Worm (Caenorhabditis elegans) whole organism, L2 larva: ENCODE measurements around the gene Y105C5B.8.

Experiments
- C34F6.9 ChIP-seq: fragments of 150-350 bp; optimal IDR thresholded peaks from 2 replicates; lab custom pipeline; 2014; ENCODE audit warnings: missing biosample characterization, missing genetic modification characterization
- Y55F3AM.14 ChIP-seq: fragments of 200-800 bp; sonication (Bioruptor generic); optimal IDR thresholded peaks from 2 replicates; lab custom pipeline; 2018; ENCODE audit warnings: mild to moderate bottlenecking, missing genetic modification characterization, missing compliant biosample characterization
- ZK546.5 ChIP-seq: sonication (generic microtip); optimal IDR thresholded peaks from 2 replicates; lab custom pipeline; 2017; ENCODE audit warnings: missing biosample characterization, missing genetic modification characterization
- alr-1 ChIP-seq: fragments of 150-350 bp; optimal IDR thresholded peaks from 2 replicates; lab custom pipeline; 2014; ENCODE audit warnings: missing biosample characterization, missing genetic modification characterization
- aly-2 ChIP-seq: fragments of 150-350 bp; optimal IDR thresholded peaks from 2 replicates; lab custom pipeline; 2014; ENCODE audit warnings: missing biosample characterization, missing genetic modification characterization
- ama-1 ChIP-seq: fragments of 150-350 bp; optimal IDR thresholded peaks from 2 replicates; lab custom pipeline; 2018; ENCODE audit warnings: inconsistent platforms
- blmp-1 ChIP-seq: sonication (generic microtip); optimal IDR thresholded peaks from 2 replicates; lab custom pipeline; 2017; ENCODE audit warnings: missing genetic modification characterization, mild to moderate bottlenecking, missing compliant biosample characterization, antibody characterized with exemption, moderate library complexity; ENCODE audit not compliant: insufficient read depth
- ceh-16 ChIP-seq: fragments of 150-350 bp; optimal IDR thresholded peaks from 2 replicates; lab custom pipeline; 2014; ENCODE audit warnings: missing biosample characterization, missing genetic modification characterization
- ceh-82 ChIP-seq: fragments of 150-350 bp; optimal IDR thresholded peaks from 2 replicates; lab custom pipeline; 2014; ENCODE audit warnings: missing biosample characterization, missing genetic modification characterization
- crh-2 ChIP-seq: sonication (generic microtip); optimal IDR thresholded peaks from 2 replicates; lab custom pipeline; 2017; ENCODE audit warnings: missing biosample characterization, missing genetic modification characterization
- dmd-4 ChIP-seq: sonication (generic microtip); optimal IDR thresholded peaks from 2 replicates; lab custom pipeline; 2017; ENCODE audit warnings: missing biosample characterization, missing genetic modification characterization
- egl-27 ChIP-seq: sonication (generic microtip); optimal IDR thresholded peaks from 3 replicates; lab custom pipeline; 2017; ENCODE audit warnings: missing biosample characterization, missing genetic modification reagents, missing genetic modification characterization
- fos-1 ChIP-seq: fragments of 150-350 bp; optimal IDR thresholded peaks from 2 replicates; lab custom pipeline; 2014; ENCODE audit warnings: missing biosample characterization, missing genetic modification characterization
- lin-13 ChIP-seq: fragments of 150-350 bp; optimal IDR thresholded peaks from 2 replicates; lab custom pipeline; 2014; ENCODE audit warnings: missing biosample characterization, missing genetic modification reagents, missing genetic modification characterization
- lsy-2 ChIP-seq, 2 experiments: fragments of 150-350 bp in 1 of 2; sonication (generic microtip) in 1 of 2; optimal IDR thresholded peaks; 2 replicates each; lab custom pipeline; 2014 to 2017; ENCODE audit warnings: missing biosample characterization in 2 of 2, missing genetic modification characterization in 2 of 2
- mab-5 ChIP-seq: fragments of 150-350 bp; optimal IDR thresholded peaks from 2 replicates; lab custom pipeline; 2014; ENCODE audit warnings: missing biosample characterization, missing genetic modification characterization
- mbf-1 ChIP-seq: sonication (generic microtip); optimal IDR thresholded peaks from 2 replicates; lab custom pipeline; 2017; ENCODE audit warnings: missing biosample characterization, missing genetic modification characterization
- nhr-11 ChIP-seq: fragments of 150-350 bp; optimal IDR thresholded peaks from 2 replicates; lab custom pipeline; 2014; ENCODE audit warnings: missing biosample characterization, missing genetic modification characterization
- nhr-12 ChIP-seq: fragments of 150-350 bp; optimal IDR thresholded peaks from 2 replicates; lab custom pipeline; 2014; ENCODE audit warnings: missing biosample characterization, missing genetic modification characterization
- nhr-129 ChIP-seq: fragments of 150-350 bp; optimal IDR thresholded peaks from 2 replicates; lab custom pipeline; 2014; ENCODE audit warnings: missing biosample characterization, missing genetic modification characterization
- nhr-21 ChIP-seq: fragments of 150-350 bp; optimal IDR thresholded peaks from 2 replicates; lab custom pipeline; 2014; ENCODE audit warnings: missing biosample characterization, missing genetic modification characterization
- nhr-23 ChIP-seq: fragments of 150-350 bp; optimal IDR thresholded peaks from 2 replicates; lab custom pipeline; 2014; ENCODE audit warnings: missing biosample characterization, missing genetic modification reagents, missing genetic modification characterization
- nhr-237 ChIP-seq: fragments of 150-350 bp; optimal IDR thresholded peaks from 2 replicates; lab custom pipeline; 2014; ENCODE audit warnings: missing biosample characterization, missing genetic modification characterization
- nhr-25 ChIP-seq: fragments of 150-350 bp; sonication (generic microtip); optimal IDR thresholded peaks from 3 replicates; lab custom pipeline; 2014; ENCODE audit warnings: missing biosample characterization, missing genetic modification characterization
- nhr-6 ChIP-seq: fragments of 150-350 bp; optimal IDR thresholded peaks from 2 replicates; lab custom pipeline; 2014; ENCODE audit warnings: missing biosample characterization, missing genetic modification characterization
- nhr-77 ChIP-seq: fragments of 150-350 bp; optimal IDR thresholded peaks from 2 replicates; lab custom pipeline; 2014; ENCODE audit warnings: missing biosample characterization, missing genetic modification characterization
- peb-1 ChIP-seq: fragments of 150-350 bp; optimal IDR thresholded peaks from 2 replicates; lab custom pipeline; 2014; ENCODE audit warnings: missing biosample characterization, missing genetic modification characterization
- sem-4 ChIP-seq: fragments of 150-350 bp; optimal IDR thresholded peaks from 2 replicates; lab custom pipeline; 2014; ENCODE audit warnings: missing biosample characterization, missing genetic modification reagents, missing genetic modification characterization
- sma-9 ChIP-seq, 2 experiments: fragments of 150-350 bp in 1 of 2; sonication (generic microtip) in 1 of 2; optimal IDR thresholded peaks; 2 replicates each; lab custom pipeline; 2014 to 2016; ENCODE audit warnings: missing genetic modification characterization in 2 of 2, mild to moderate bottlenecking in 1 of 2, missing biosample characterization in 1 of 2, missing compliant biosample characterization in 1 of 2, missing genetic modification reagents in 1 of 2, moderate library complexity in 1 of 2
- snpc-4 ChIP-seq: fragments of 150-350 bp; optimal IDR thresholded peaks from 2 replicates; lab custom pipeline; 2014; ENCODE audit warnings: missing biosample characterization, missing genetic modification characterization
- unc-39 ChIP-seq: fragments of 150-350 bp; optimal IDR thresholded peaks from 2 replicates; lab custom pipeline; 2014; ENCODE audit warnings: missing biosample characterization, missing genetic modification characterization
- unc-55 ChIP-seq: fragments of 150-350 bp; sonication (generic microtip); optimal IDR thresholded peaks from 3 replicates; lab custom pipeline; 2014; ENCODE audit warnings: missing biosample characterization, missing genetic modification reagents, missing genetic modification characterization
- unc-62 ChIP-seq: fragments of 150-350 bp; optimal IDR thresholded peaks from 2 replicates; lab custom pipeline; 2014; ENCODE audit warnings: missing biosample characterization, missing genetic modification reagents, missing genetic modification characterization
- zag-1 ChIP-seq: fragments of 150-350 bp; optimal IDR thresholded peaks from 2 replicates; lab custom pipeline; 2014; ENCODE audit warnings: missing biosample characterization, missing genetic modification characterization
- ztf-1 ChIP-seq: fragments of 200-800 bp; sonication (Bioruptor generic); conservative IDR thresholded peaks from 2 replicates; pipeline ENCODE4 v1.3.6; 2022; ENCODE audit warnings: missing genetic modification characterization, missing compliant biosample characterization
- ztf-11 ChIP-seq: sonication (generic microtip); optimal IDR thresholded peaks from 2 replicates; lab custom pipeline; 2017; ENCODE audit warnings: missing biosample characterization, missing genetic modification characterization
- ztf-4 ChIP-seq: fragments of 150-350 bp; optimal IDR thresholded peaks from 2 replicates; lab custom pipeline; 2014; ENCODE audit warnings: missing biosample characterization, missing genetic modification characterization

The Y105C5B.8 gene

DNA sequence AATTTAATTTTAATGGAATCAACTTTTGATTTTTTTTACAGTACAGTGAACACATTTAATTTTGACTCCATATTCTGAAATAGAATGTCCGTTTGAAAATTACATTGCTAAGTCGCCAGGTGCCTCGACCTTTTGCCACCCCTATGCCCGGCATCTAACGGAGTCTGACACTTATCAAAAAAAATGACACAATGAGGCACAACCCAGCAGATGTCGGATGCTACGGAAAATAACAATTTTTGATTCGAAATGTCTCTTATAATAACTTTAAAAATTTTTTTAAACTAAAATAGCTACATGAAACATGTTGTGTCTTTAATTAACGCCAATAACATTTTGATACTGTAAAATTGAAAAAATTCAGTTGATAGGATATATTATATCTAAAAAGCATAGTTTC, 28.7 kb upstream of the Y105C5B.8 start:
- TF ChIP-seq ztf-1 (no peak), nhr-237 (tag; lab: Kevin White, UChicago) (no peak), dmd-4 (tag; lab: Kevin White, UChicago) (no peak), crh-2 (tag; lab: Kevin White, UChicago) (no peak), mab-5 (tag; lab: Kevin White, UChicago) (no peak), unc-39 (tag; lab: Kevin White, UChicago) (no peak), Y55F3AM.14 (no peak), sem-4 (no peak), nhr-77 (tag; lab: Kevin White, UChicago) (no peak), ama-1 (lab: Kevin White, UChicago) (no peak), nhr-12 (no peak), lin-13 (GFP tag; lab: Kevin White, UChicago) (no peak), ztf-4 (no peak), ztf-11 (tag; lab: Kevin White, UChicago) (no peak), nhr-129 (tag; lab: Kevin White, UChicago) (no peak), snpc-4 (tag; lab: Kevin White, UChicago) (no peak), unc-55 (no peak), ceh-16 (tag; lab: Kevin White, UChicago) (no peak), blmp-1 (tag; lab: Kevin White, UChicago) (no peak), nhr-25 (no peak)

DNA sequence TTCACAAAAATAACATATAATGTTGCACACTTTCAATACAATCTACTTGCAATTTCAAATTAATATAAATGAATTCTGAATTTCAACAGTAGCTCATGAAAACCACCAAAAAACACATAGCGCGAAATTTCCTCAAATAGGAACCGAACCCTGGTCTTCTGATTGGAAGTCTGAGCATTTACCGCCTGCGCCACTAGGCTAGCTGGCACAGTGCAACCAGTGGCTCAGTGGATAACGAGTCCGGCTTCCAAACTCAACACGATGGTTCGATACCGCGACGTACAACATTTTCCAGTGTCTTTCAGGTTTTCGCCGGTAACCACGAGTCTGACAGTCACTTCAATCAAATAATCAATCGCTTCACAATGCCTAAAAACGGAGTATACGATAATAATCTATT, 27.0 kb upstream of the Y105C5B.8 start:
- no peak for TF ChIP-seq aly-2
- no peak for TF ChIP-seq Y55F3AM.14
- no peak for TF ChIP-seq nhr-6
- TF ChIP-seq sem-4: no peak
- no peak for TF ChIP-seq blmp-1 (tag; lab: Kevin White, UChicago)
- TF ChIP-seq ceh-82: no peak
- no peak for TF ChIP-seq snpc-4 (tag; lab: Kevin White, UChicago)
- no peak for TF ChIP-seq ZK546.5 (tag; lab: Kevin White, UChicago)
- no peak for TF ChIP-seq egl-27 (tag; lab: Kevin White, UChicago)
- no peak for TF ChIP-seq ztf-4
- TF ChIP-seq nhr-21 (tag; lab: Kevin White, UChicago): no peak
- TF ChIP-seq alr-1: no peak
- TF ChIP-seq zag-1 (tag; lab: Kevin White, UChicago): no peak
- TF ChIP-seq ztf-1: no peak
- TF ChIP-seq unc-62 (GFP tag; lab: Kevin White, UChicago): no peak

DNA sequence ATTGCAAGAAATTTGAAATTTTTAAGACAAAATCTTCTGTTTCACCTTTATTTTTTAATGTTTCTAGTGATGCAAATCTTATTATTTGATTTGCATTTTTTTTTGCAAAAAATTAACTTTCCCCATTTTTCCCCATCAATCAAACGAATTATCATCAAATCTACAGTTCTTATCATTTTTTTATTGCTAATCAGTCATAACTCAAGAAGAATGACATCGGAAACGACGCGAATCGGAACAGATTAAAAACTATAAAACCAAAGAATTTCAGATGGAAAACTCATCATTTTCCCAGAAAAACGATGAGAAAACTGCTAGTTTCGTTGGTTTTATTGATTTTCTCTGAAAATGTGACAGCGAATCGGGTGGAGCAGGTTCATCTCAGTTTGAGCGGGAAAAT, 25.0 kb upstream of the Y105C5B.8 start, which contains the start of gene Y105C5B.15:
Y105C5B.15 (plus strand) TSS at position 297 of the 400 bp plus-strand sequence.
- peak; percentile 67 for TF ChIP-seq fos-1 (tag; lab: Kevin White, UChicago)
- TF ChIP-seq nhr-237 (tag; lab: Kevin White, UChicago): no peak

DNA sequence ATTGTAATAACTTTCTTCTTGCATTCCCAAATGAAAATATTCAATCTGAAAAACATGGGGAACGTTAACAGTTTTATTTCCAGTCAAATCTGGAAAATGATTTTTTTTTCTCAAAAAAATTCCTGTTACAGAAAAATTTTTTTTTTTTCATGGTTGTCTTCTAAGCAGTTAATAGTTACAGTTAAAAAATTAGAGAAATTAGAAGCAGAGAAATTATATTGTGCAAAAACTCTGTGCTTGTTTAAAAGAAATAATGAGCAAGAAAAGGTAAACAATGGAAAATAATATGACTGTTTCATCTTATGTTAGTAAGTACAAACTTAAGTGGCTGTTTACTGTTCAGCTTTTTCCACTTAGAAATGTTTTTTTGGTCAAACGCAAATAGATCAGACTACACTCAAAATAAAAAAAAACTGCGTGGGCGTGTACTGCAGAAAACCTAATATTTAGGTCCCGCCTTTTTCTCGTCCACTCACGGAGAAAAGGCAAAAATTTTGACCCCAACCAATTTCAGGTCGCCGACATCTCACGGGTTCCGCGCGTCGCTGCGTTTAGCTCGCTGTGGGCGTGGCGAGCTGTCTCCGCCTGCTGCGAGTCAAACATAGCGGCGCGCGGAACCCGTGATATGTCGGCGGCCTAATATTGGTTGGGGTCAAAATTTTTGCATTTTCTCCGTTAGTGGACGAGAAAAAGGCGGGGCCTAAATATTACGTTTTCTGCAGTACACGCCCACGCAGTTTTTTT, 24.4 kb upstream of the Y105C5B.8 start, which contains the start of gene ifas-3:
ifas-3 (minus strand) TSS at position 51 of the 744 bp plus-strand sequence.
- TF ChIP-seq nhr-6 (no peak), C34F6.9 (tag; lab: Kevin White, UChicago) (no peak), mab-5 (tag; lab: Kevin White, UChicago) (no peak), unc-39 (tag; lab: Kevin White, UChicago) (no peak), lsy-2 (tag; optimal IDR thresholded peaks at IDR 0.05; lab: Kevin White, UChicago) (no peak)

DNA sequence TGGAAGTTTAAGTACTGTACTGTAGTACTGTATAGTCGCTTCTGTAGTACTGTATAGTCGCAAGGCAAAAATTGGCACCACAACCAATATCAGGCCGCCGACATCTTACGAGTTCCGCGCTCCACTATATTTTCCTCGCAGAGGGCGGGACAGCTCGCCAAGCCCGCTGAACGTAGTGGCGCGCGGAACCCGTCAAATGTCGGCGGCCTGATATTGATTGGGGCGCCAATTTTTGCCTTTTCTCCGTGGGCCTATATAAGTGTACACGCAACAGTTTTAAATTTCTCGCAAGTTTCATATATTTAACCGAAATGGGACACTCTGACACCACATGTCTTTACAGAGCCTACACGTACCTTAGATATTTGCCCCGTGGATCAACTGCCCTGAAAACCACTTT, 23.3 kb upstream of the Y105C5B.8 start:
- TF ChIP-seq unc-55: no peak
- no peak for TF ChIP-seq C34F6.9 (tag; lab: Kevin White, UChicago)
- no peak for TF ChIP-seq ztf-1
- TF ChIP-seq mbf-1 (tag; lab: Kevin White, UChicago): no peak
- TF ChIP-seq nhr-23: no peak
- no peak for TF ChIP-seq ztf-11 (tag; lab: Kevin White, UChicago)
- no peak for TF ChIP-seq nhr-6
- TF ChIP-seq crh-2 (tag; lab: Kevin White, UChicago): no peak
- TF ChIP-seq sma-9 (GFP tag; optimal IDR thresholded peaks at IDR 0.05; lab: Kevin White, UChicago): no peak
- no peak for TF ChIP-seq sma-9 (tag; optimal IDR thresholded peaks at IDR 0.05; lab: Kevin White, UChicago)
- no peak for TF ChIP-seq egl-27 (tag; lab: Kevin White, UChicago)
- TF ChIP-seq sem-4: no peak
- TF ChIP-seq peb-1 (tag; lab: Kevin White, UChicago): no peak
- no peak for TF ChIP-seq nhr-11 (tag; lab: Kevin White, UChicago)
